Fruit fly (Drosophila melanogaster) whole organism, embryonic: ENCODE results near the gene MESR3.

Source experiments
- Bgb ChIP-seq: fragments of 200-800 bp; sonication (Bioruptor generic); IDR thresholded peaks from 2 replicates; pipeline ENCODE4 v1.3.6; 2022; ENCODE audit warnings: missing biosample characterization, missing genetic modification characterization; ENCODE audit not compliant: partially characterized antibody
- Bteb2 ChIP-seq: fragments of 200-800 bp; sonication (Bioruptor generic); optimal IDR thresholded peaks from 2 replicates; lab custom pipeline; 2016; ENCODE audit warnings: missing biosample characterization, missing genetic modification characterization
- CG10274 ChIP-seq: fragments of 200-800 bp; sonication (Bioruptor generic); optimal IDR thresholded peaks from 3 replicates; lab custom pipeline; 2017; ENCODE audit warnings: missing biosample characterization, mild to moderate bottlenecking, missing genetic modification characterization
- CG10462 ChIP-seq: fragments of 200-800 bp; sonication (Bioruptor generic); optimal IDR thresholded peaks from 2 replicates; lab custom pipeline; 2016; ENCODE audit warnings: missing biosample characterization, missing genetic modification characterization
- CG10959 ChIP-seq: fragments of 200-800 bp; sonication (Bioruptor generic); IDR thresholded peaks from 2 replicates; pipeline ENCODE4 v1.3.6; 2022; ENCODE audit warnings: missing biosample characterization, missing genetic modification characterization
- CG11398 ChIP-seq: fragments of 200-800 bp; sonication (Bioruptor generic); optimal IDR thresholded peaks from 2 replicates; lab custom pipeline; 2016; ENCODE audit warnings: missing biosample characterization, missing genetic modification characterization
- CG11504 ChIP-seq: fragments of 200-800 bp; sonication (Bioruptor generic); optimal IDR thresholded peaks from 3 replicates; lab custom pipeline; 2019; ENCODE audit warnings: missing biosample characterization, mild to moderate bottlenecking, missing genetic modification characterization, moderate library complexity
- CG11560 ChIP-seq: fragments of 200-800 bp; sonication (Bioruptor generic); IDR thresholded peaks from 3 replicates; pipeline ENCODE4 v1.3.6; 2022; ENCODE audit warnings: missing biosample characterization, missing genetic modification characterization
- CG11696 ChIP-seq: fragments of 200-800 bp; sonication (Bioruptor generic); IDR thresholded peaks from 2 replicates; pipeline ENCODE4 v1.3.6; 2022; ENCODE audit warnings: missing biosample characterization, missing genetic modification characterization
- CG13123 ChIP-seq: fragments of 200-800 bp; sonication (Bioruptor generic); optimal IDR thresholded peaks from 2 replicates; lab custom pipeline; 2016; ENCODE audit warnings: missing biosample characterization, missing genetic modification characterization
- CG15514 ChIP-seq: fragments of 200-800 bp; sonication (Bioruptor generic); optimal IDR thresholded peaks from 3 replicates; lab custom pipeline; 2017; ENCODE audit warnings: missing biosample characterization, missing genetic modification characterization, mild to moderate bottlenecking, moderate library complexity, missing genetic modification reagents
- CG1647 ChIP-seq: fragments of 200-800 bp; sonication (Bioruptor generic); optimal IDR thresholded peaks from 3 replicates; lab custom pipeline; 2016; ENCODE audit warnings: missing biosample characterization, missing genetic modification characterization
- CG17612 ChIP-seq: fragments of 200-800 bp; sonication (Bioruptor generic); IDR thresholded peaks from 2 replicates; pipeline ENCODE4 v1.3.6; 2022; ENCODE audit warnings: missing biosample characterization, missing genetic modification characterization
- CG18599 ChIP-seq: fragments of 200-800 bp; sonication (Bioruptor generic); optimal IDR thresholded peaks from 3 replicates; lab custom pipeline; 2017; ENCODE audit warnings: missing biosample characterization, missing genetic modification characterization, mild to moderate bottlenecking, moderate library complexity, missing genetic modification reagents
- CG18619 ChIP-seq: fragments of 200-800 bp; sonication (Bioruptor generic); optimal IDR thresholded peaks from 3 replicates; lab custom pipeline; 2017; ENCODE audit warnings: missing biosample characterization, mild to moderate bottlenecking, missing genetic modification characterization
- CG2199 ChIP-seq: fragments of 200-800 bp; sonication (Bioruptor generic); IDR thresholded peaks from 3 replicates; pipeline ENCODE4 v1.3.6; 2022; ENCODE audit warnings: missing biosample characterization, missing genetic modification characterization
- CG2678 ChIP-seq: fragments of 200-800 bp; sonication (Bioruptor generic); optimal IDR thresholded peaks from 3 replicates; lab custom pipeline; 2019; ENCODE audit warnings: missing biosample characterization, mild to moderate bottlenecking, missing genetic modification characterization, moderate library complexity
- CG32772 ChIP-seq: fragments of 200-800 bp; sonication (Bioruptor generic); IDR thresholded peaks from 2 replicates; pipeline ENCODE4 v1.3.6; 2022; ENCODE audit warnings: missing biosample characterization, missing genetic modification characterization
- CG4730 ChIP-seq: fragments of 200-800 bp; sonication (Bioruptor generic); IDR thresholded peaks from 2 replicates; pipeline ENCODE4 v1.3.6; 2022; ENCODE audit warnings: missing biosample characterization, missing genetic modification characterization
- CG6254 ChIP-seq: fragments of 200-800 bp; sonication (Bioruptor generic); optimal IDR thresholded peaks from 3 replicates; lab custom pipeline; 2017; ENCODE audit warnings: mild to moderate bottlenecking, missing biosample characterization, missing genetic modification reagents, missing genetic modification characterization
- CG6272 ChIP-seq: fragments of 200-800 bp; sonication (Bioruptor generic); IDR thresholded peaks from 2 replicates; pipeline ENCODE4 v1.3.6; 2022; ENCODE audit warnings: missing biosample characterization, missing genetic modification characterization
- CG6765 ChIP-seq: fragments of 200-800 bp; sonication (Bioruptor generic); optimal IDR thresholded peaks from 3 replicates; lab custom pipeline; 2017; ENCODE audit warnings: missing biosample characterization, mild to moderate bottlenecking, missing genetic modification characterization
- CG8281 ChIP-seq: fragments of 200-800 bp; sonication (Bioruptor generic); optimal IDR thresholded peaks from 2 replicates; lab custom pipeline; 2018; ENCODE audit warnings: missing biosample characterization, mild to moderate bottlenecking, missing genetic modification characterization, moderate library complexity
- CkIIα-i1 ChIP-seq: fragments of 200-800 bp; sonication (Bioruptor generic); IDR thresholded peaks from 2 replicates; pipeline ENCODE4 v1.3.6; 2022; ENCODE audit warnings: missing biosample characterization, missing genetic modification characterization
- CrebB ChIP-seq: fragments of 200-800 bp; sonication (Bioruptor generic); optimal IDR thresholded peaks from 3 replicates; lab custom pipeline; 2018; ENCODE audit warnings: missing biosample characterization, mild to moderate bottlenecking, missing genetic modification characterization
- Deaf1 ChIP-seq: fragments of 200-800 bp; optimal IDR thresholded peaks from 3 replicates; lab custom pipeline; 2019; ENCODE audit warnings: missing biosample characterization, mild to moderate bottlenecking, missing genetic modification characterization, moderate library complexity
- Dek ChIP-seq: fragments of 200-800 bp; sonication (Bioruptor generic); optimal IDR thresholded peaks from 3 replicates; lab custom pipeline; 2019; ENCODE audit warnings: missing biosample characterization, mild to moderate bottlenecking, missing genetic modification characterization, moderate library complexity
- Drgx ChIP-seq: fragments of 200-800 bp; sonication (Bioruptor generic); IDR thresholded peaks from 2 replicates; pipeline ENCODE4 v1.3.6; 2022; ENCODE audit warnings: missing biosample characterization, missing genetic modification characterization
- Eip74EF ChIP-seq, 2 experiments: fragments of 200-800 bp in 1 of 2; fragments of >200 bp in 1 of 2; sonication (Bioruptor generic) in 1 of 2; optimal IDR thresholded peaks; 2 replicates each; lab custom pipeline; 2017 to 2019; ENCODE audit warnings: missing biosample characterization in 2 of 2, missing genetic modification characterization in 2 of 2, mild to moderate bottlenecking in 1 of 2, moderate library complexity in 1 of 2
- Fer2 ChIP-seq: fragments of 200-800 bp; sonication (Bioruptor generic); optimal IDR thresholded peaks from 2 replicates; lab custom pipeline; 2018; ENCODE audit warnings: missing biosample characterization, mild to moderate bottlenecking, missing genetic modification characterization, moderate library complexity
- HHEX ChIP-seq: fragments of 200-800 bp; sonication (Bioruptor generic); optimal IDR thresholded peaks from 3 replicates; lab custom pipeline; 2017; ENCODE audit warnings: missing biosample characterization, mild to moderate bottlenecking, missing genetic modification characterization, missing genetic modification reagents
- Hmr ChIP-seq: fragments of 200-800 bp; sonication (Bioruptor generic); optimal IDR thresholded peaks from 3 replicates; lab custom pipeline; 2017; ENCODE audit warnings: mild to moderate bottlenecking, missing biosample characterization, missing genetic modification reagents, missing genetic modification characterization
- Lim3 ChIP-seq: fragments of 200-800 bp; sonication (Bioruptor generic); IDR thresholded peaks from 2 replicates; pipeline ENCODE4 v1.3.6; 2022; ENCODE audit warnings: missing biosample characterization, missing genetic modification characterization
- Rx ChIP-seq: fragments of 200-800 bp; sonication (Bioruptor generic); IDR thresholded peaks from 2 replicates; pipeline ENCODE4 v1.3.6; 2022; ENCODE audit warnings: missing biosample characterization, missing genetic modification characterization
- amos ChIP-seq: fragments of 200-800 bp; sonication (Bioruptor generic); IDR thresholded peaks from 2 replicates; pipeline ENCODE4 v1.3.6; 2022; ENCODE audit warnings: missing biosample characterization, missing genetic modification characterization; ENCODE audit not compliant: partially characterized antibody
- ash1 ChIP-seq: fragments of 200-800 bp; sonication (Bioruptor generic); optimal IDR thresholded peaks from 2 replicates; lab custom pipeline; 2018; ENCODE audit warnings: missing biosample characterization, mild to moderate bottlenecking, missing genetic modification characterization
- ato ChIP-seq: fragments of 200-800 bp; sonication (Bioruptor generic); IDR thresholded peaks from 2 replicates; pipeline ENCODE4 v1.3.6; 2022; ENCODE audit warnings: missing biosample characterization, missing genetic modification characterization; ENCODE audit not compliant: partially characterized antibody
- bbx ChIP-seq: fragments of 200-800 bp; sonication (Bioruptor generic); IDR thresholded peaks from 2 replicates; pipeline ENCODE4 v1.3.6; 2022; ENCODE audit warnings: missing biosample characterization, missing genetic modification characterization; ENCODE audit not compliant: partially characterized antibody
- exex ChIP-seq: fragments of 200-800 bp; sonication (Bioruptor generic); optimal IDR thresholded peaks from 4 replicates; lab custom pipeline; 2018; ENCODE audit warnings: missing biosample characterization, mild to moderate bottlenecking, missing genetic modification characterization, moderate library complexity
- fd3F ChIP-seq: fragments of 200-800 bp; sonication (Bioruptor generic); optimal IDR thresholded peaks from 2 replicates; lab custom pipeline; 2018; ENCODE audit warnings: missing biosample characterization, mild to moderate bottlenecking, missing genetic modification characterization, moderate library complexity
- gcm ChIP-seq: fragments of 200-800 bp; sonication (Bioruptor generic); optimal IDR thresholded peaks from 2 replicates; lab custom pipeline; 2019; ENCODE audit warnings: missing biosample characterization, mild to moderate bottlenecking, missing genetic modification characterization, moderate library complexity
- grau ChIP-seq: fragments of 200-800 bp; optimal IDR thresholded peaks from 3 replicates; lab custom pipeline; 2019; ENCODE audit warnings: missing biosample characterization, mild to moderate bottlenecking, missing genetic modification characterization, moderate library complexity
- kah ChIP-seq: fragments of 200-800 bp; sonication (Bioruptor generic); optimal IDR thresholded peaks from 2 replicates; lab custom pipeline; 2018; ENCODE audit warnings: missing biosample characterization, mild to moderate bottlenecking, missing genetic modification characterization
- maf-S ChIP-seq: fragments of 200-800 bp; sonication (Bioruptor generic); optimal IDR thresholded peaks from 2 replicates; lab custom pipeline; 2016; ENCODE audit warnings: missing biosample characterization, missing genetic modification characterization
- nmo ChIP-seq: fragments of 200-800 bp; sonication (Bioruptor generic); optimal IDR thresholded peaks from 2 replicates; lab custom pipeline; 2018; ENCODE audit warnings: missing biosample characterization, mild to moderate bottlenecking, missing genetic modification characterization, moderate library complexity
- nom ChIP-seq: fragments of 200-800 bp; sonication (Bioruptor generic); optimal IDR thresholded peaks from 2 replicates; lab custom pipeline; 2017; ENCODE audit warnings: missing biosample characterization, missing genetic modification characterization, mild to moderate bottlenecking, moderate library complexity, missing genetic modification reagents
- pb ChIP-seq: fragments of 200-800 bp; sonication (Bioruptor generic); optimal IDR thresholded peaks from 3 replicates; lab custom pipeline; 2016; ENCODE audit warnings: missing biosample characterization, missing genetic modification characterization
- phol ChIP-seq: fragments of 200-800 bp; sonication (Bioruptor generic); optimal IDR thresholded peaks from 3 replicates; lab custom pipeline; 2018; ENCODE audit warnings: missing biosample characterization, mild to moderate bottlenecking, missing genetic modification characterization, moderate library complexity
- stwl ChIP-seq: fragments of 200-800 bp; sonication (Bioruptor generic); optimal IDR thresholded peaks from 3 replicates; lab custom pipeline; 2018; ENCODE audit warnings: missing biosample characterization, mild to moderate bottlenecking, missing genetic modification characterization, moderate library complexity

The MESR3 gene

dm6 chr2L:18617003-18617402 is at the start of gene MESR3 (continued):
- TF ChIP-seq bbx (GFP tag; lab: Robert Waterston, UW) (peak; percentile 53; the same call in 1 of the 2 replicates), pb (GFP tag; lab: Kevin White, UChicago) (no peak), CG18599 (GFP tag; lab: Kevin White, UChicago) (peak; percentile 85), nmo (GFP tag; lab: Kevin White, UChicago) (peak; percentile 75), Fer2 (peak; percentile 15), Bgb (GFP tag; lab: Robert Waterston, UW) (peak; percentile 59), Hmr (GFP tag; lab: Kevin White, UChicago) (peak; percentile 55), CrebB (no peak), CG10959 (0 out of 2 replicates have a peak, but pooled peaks have one; percentile 6), CG11560 (tag; lab: Robert Waterston, UW) (no peak), fd3F (GFP tag; lab: Kevin White, UChicago) (peak; percentile 62), nom (GFP tag; lab: Kevin White, UChicago) (peak; percentile 81), kah (GFP tag; lab: Kevin White, UChicago) (peak; percentile 57), CG15514 (GFP tag; lab: Kevin White, UChicago) (peak; percentile 68), Dek (peak; percentile 15), CG10462 (GFP tag; lab: Kevin White, UChicago) (peak; percentile 27), CG1647 (GFP tag; lab: Kevin White, UChicago) (no peak), amos (peak; percentile 42; the same call in 1 of the 2 replicates), Drgx (peak; percentile 80), CG11398 (GFP tag; lab: Kevin White, UChicago) (no peak), CG6272 (peak; percentile 23; the same call in 1 of the 2 replicates), CG17612 (GFP tag; lab: Robert Waterston, UW) (peak; percentile 47; the same call in 1 of the 2 replicates), CG11504 (tag; lab: Kevin White, UChicago) (peak; percentile 85), ash1 (peak; percentile 72), CkIIα-i1 (GFP tag; lab: Robert Waterston, UW) (no peak), HHEX (peak; percentile 44), CG4730 (GFP tag; lab: Robert Waterston, UW) (no peak), CG10274 (GFP tag; lab: Kevin White, UChicago) (no peak), stwl (tag; lab: Kevin White, UChicago) (peak; percentile 49), exex (peak; percentile 66), grau (tag; lab: Kevin White, UChicago) (peak; percentile 71), CG6765 (peak; percentile 86), Deaf1 (tag; lab: Kevin White, UChicago) (peak; percentile 92), maf-S (GFP tag; lab: Kevin White, UChicago) (no peak), CG2678 (tag; lab: Kevin White, UChicago) (peak; percentile 89), Bteb2 (GFP tag; lab: Kevin White, UChicago) (no peak), gcm (GFP tag; lab: Kevin White, UChicago) (peak; percentile 55), CG11696 (GFP tag; lab: Robert Waterston, UW) (peak; percentile 71), CG32772 (GFP tag; lab: Robert Waterston, UW) (peak; percentile 47), phol (tag; lab: Kevin White, UChicago) (peak; percentile 74), CG8281 (tag; lab: Kevin White, UChicago) (peak; percentile 53), CG13123 (GFP tag; lab: Kevin White, UChicago) (peak; percentile 51), Lim3 (no peak), CG18619 (GFP tag; lab: Kevin White, UChicago) (peak; percentile 70), CG2199 (GFP tag; lab: Robert Waterston, UW) (peak; percentile 78), CG6254 (GFP tag; lab: Kevin White, UChicago) (peak; percentile 67), Eip74EF (GFP tag; optimal IDR thresholded peaks at IDR 0.05; lab: Kevin White, UChicago) (peak in 1 of 2 experiments; percentile 68), ato (GFP tag; lab: Robert Waterston, UW) (no peak; the same call in 1 of the 2 replicates), Rx (GFP tag; lab: Robert Waterston, UW) (no peak; the same call in 1 of the 2 replicates)
